Worm (Caenorhabditis elegans) whole organism, early embryonic: Measurements from ENCODE around the gene tofu-6.

Experiments
- flt-1 ChIP-seq: fragments of 200-800 bp; sonication (Bioruptor generic); IDR thresholded peaks from 2 replicates; pipeline ENCODE4 v1.3.6; 2022; ENCODE audit warnings: missing genetic modification characterization, missing compliant biosample characterization
- hmbx-1 ChIP-seq: sonication (generic microtip); optimal IDR thresholded peaks from 2 replicates; lab custom pipeline; 2016; ENCODE audit warnings: mild to moderate bottlenecking, missing genetic modification characterization, missing compliant biosample characterization

DNA sequence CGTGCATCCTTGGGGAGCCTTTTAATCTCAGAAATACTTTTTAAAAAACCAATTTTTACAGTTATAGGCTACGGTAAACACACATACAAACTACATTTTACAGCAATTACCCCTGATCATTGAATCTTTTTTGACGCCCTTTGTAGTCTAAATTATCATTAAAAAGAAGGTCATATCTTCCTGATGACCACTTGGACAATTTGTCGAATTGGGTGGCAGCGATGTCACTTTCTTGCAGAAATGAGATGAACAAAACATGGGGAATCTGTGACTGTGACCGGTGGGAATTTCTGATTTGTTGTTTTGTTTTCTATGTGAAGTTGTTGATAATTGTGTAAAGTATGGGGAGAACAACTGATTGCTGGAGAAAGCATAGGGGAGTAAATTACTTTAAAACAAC is 28.6 kb downstream of the tofu-6 start:
- TF ChIP-seq hmbx-1 (no peak), flt-1 (GFP tag; lab: Robert Waterston, UW) (no peak)
